Worm (Caenorhabditis elegans) whole organism, mixed stage, embryonic: ENCODE measurements around the gene nspg-14.

Experiments
- ceh-83 ChIP-seq: fragments of 200-800 bp; sonication (Bioruptor generic); optimal IDR thresholded peaks from 2 replicates; lab custom pipeline; 2018; ENCODE audit warnings: mild to moderate bottlenecking, missing genetic modification characterization, missing compliant biosample characterization
- ces-1 ChIP-seq: fragments of 150-350 bp; optimal IDR thresholded peaks from 2 replicates; lab custom pipeline; 2014; ENCODE audit warnings: missing biosample characterization, missing genetic modification reagents, missing genetic modification characterization
- nhr-28 ChIP-seq: fragments of 150-350 bp; optimal IDR thresholded peaks from 2 replicates; lab custom pipeline; 2014; ENCODE audit warnings: missing biosample characterization, missing genetic modification characterization

- TF ChIP-seq nhr-28 (tag; lab: Kevin White, UChicago) (no peak), ceh-83 (GFP tag; lab: Kevin White, UChicago) (no peak), ces-1 (no peak)
Observed at ce11 chrX:5276772-5277171, 23.9 kb downstream of the nspg-14 start.
